Worm (Caenorhabditis elegans) whole organism, early embryonic: ENCODE measurements around the gene F17C11.13.

Source experiments
- B0310.2 ChIP-seq: sonication (generic microtip); optimal IDR thresholded peaks from 2 replicates; lab custom pipeline; 2016; ENCODE audit warnings: mild to moderate bottlenecking, missing genetic modification characterization, missing compliant biosample characterization
- ama-1 ChIP-seq: fragments of 150-350 bp; optimal IDR thresholded peaks from 2 replicates; lab custom pipeline; 2014
- flt-1 ChIP-seq: fragments of 200-800 bp; sonication (Bioruptor generic); IDR thresholded peaks from 2 replicates; pipeline ENCODE4 v1.3.6; 2022; ENCODE audit warnings: missing genetic modification characterization, missing compliant biosample characterization
- hnd-1 ChIP-seq: sonication (generic microtip); optimal IDR thresholded peaks from 2 replicates; lab custom pipeline; 2016; ENCODE audit warnings: missing genetic modification characterization, missing compliant biosample characterization

- TF ChIP-seq flt-1 (no peak), hnd-1 (tag; lab: Kevin White, UChicago) (no peak), B0310.2 (tag; lab: Kevin White, UChicago) (no peak), ama-1 (lab: Kevin White, UChicago) (no peak)
Observed at ce11 chrV:10947210-10947609, 8.5 kb upstream of the F17C11.13 start.
